Fruit fly (Drosophila melanogaster): ENCODE data around the gene tna.
A peak's percentile ranks its signal among the peaks of the same experiment; 100 is the strongest.

tna gene

dm6 chr3L:10810539-10811443 is 24.5 kb upstream of the tna start (continued):
- TF ChIP-seq CG7357 (GFP tag; IDR thresholded peaks at IDR 0.05) (peak; percentile 54; the same call in 1 of the 3 replicates), Oaz (GFP tag; IDR thresholded peaks at IDR 0.05) (no peak), crol (GFP tag; IDR thresholded peaks at IDR 0.05) (peak; percentile 62), CG2202 (tag; optimal IDR thresholded peaks at IDR 0.05) (peak; percentile 42), CTCF (GFP tag; optimal IDR thresholded peaks at IDR 0.05) (no peak), CG16779 (GFP tag; IDR thresholded peaks at IDR 0.05) (no peak), phol (tag; optimal IDR thresholded peaks at IDR 0.05) (peak; percentile 76), CG12942 (GFP tag; optimal IDR thresholded peaks at IDR 0.05) (peak; percentile 44), Optix (GFP tag; IDR thresholded peaks at IDR 0.05) (no peak), tgo (GFP tag; IDR thresholded peaks at IDR 0.05) (peak; percentile 76), ind (GFP tag; optimal IDR thresholded peaks at IDR 0.05) (peak; percentile 75), CG9932 (GFP tag; IDR thresholded peaks at IDR 0.05) (peak; percentile 48), luna (GFP tag; optimal IDR thresholded peaks at IDR 0.05) (no peak), sens-2 (GFP tag; IDR thresholded peaks at IDR 0.05) (0 out of 2 replicates have a peak, but pooled peaks have one; percentile 43), chn (GFP tag; optimal IDR thresholded peaks at IDR 0.05) (no peak), bcd (GFP tag; optimal IDR thresholded peaks at IDR 0.05) (peak; percentile 57), Eip74EF (GFP tag; optimal IDR thresholded peaks at IDR 0.05) (peak in 1 of 2 experiments; percentile 68), cato (GFP tag; optimal IDR thresholded peaks at IDR 0.05; ENCODE audit: borderline replicate concordance) (peak; percentile 29), CG4360 (GFP tag; IDR thresholded peaks at IDR 0.05) (no peak), Jarid2 (GFP tag; optimal IDR thresholded peaks at IDR 0.05) (peak; percentile 7), ci (GFP tag; IDR thresholded peaks at IDR 0.05) (peak; percentile 69; the same call in 2 of the 3 replicates), Ets97D (GFP tag; optimal IDR thresholded peaks at IDR 0.05) (no peak), CG8388 (GFP tag; optimal IDR thresholded peaks at IDR 0.05) (peak; percentile 65), CG12071 (GFP tag; optimal IDR thresholded peaks at IDR 0.05) (no peak), CG18262 (tag; optimal IDR thresholded peaks at IDR 0.05) (peak; percentile 76), sd (tag; optimal IDR thresholded peaks at IDR 0.05) (peak; percentile 41), cg (GFP tag; optimal IDR thresholded peaks at IDR 0.05) (no peak), ERR (GFP tag; optimal IDR thresholded peaks at IDR 0.05) (no peak), CG3163 (GFP tag; optimal IDR thresholded peaks at IDR 0.05) (no peak), Chrac-16 (GFP tag; optimal IDR thresholded peaks at IDR 0.05) (peak; percentile 51), emc (GFP tag; optimal IDR thresholded peaks at IDR 0.05) (no peak), TFAM (GFP tag; optimal IDR thresholded peaks at IDR 0.05) (no peak), CG8281 (tag; optimal IDR thresholded peaks at IDR 0.05) (peak; percentile 23), CG14710 (tag; optimal IDR thresholded peaks at IDR 0.05) (peak; percentile 54), CG15514 (GFP tag; optimal IDR thresholded peaks at IDR 0.05) (peak; percentile 70), CG1832 (GFP tag; optimal IDR thresholded peaks at IDR 0.05) (peak; percentile 91), Asciz (GFP tag; optimal IDR thresholded peaks at IDR 0.05) (peak; percentile 57), CG10462 (GFP tag; optimal IDR thresholded peaks at IDR 0.05) (peak; percentile 29), CG10565 (GFP tag; optimal IDR thresholded peaks at IDR 0.05) (no peak), toy (GFP tag; IDR thresholded peaks at IDR 0.05) (no peak), knrl (GFP tag; IDR thresholded peaks at IDR 0.05; ENCODE audit: partially characterized antibody) (no peak), NFAT (GFP tag; IDR thresholded peaks at IDR 0.05) (no peak), dan (GFP tag; IDR thresholded peaks at IDR 0.05) (no peak), CkIIα-i1 (GFP tag; IDR thresholded peaks at IDR 0.05) (no peak), Taf1 (GFP tag; IDR thresholded peaks at IDR 0.05) (peak; percentile 34; the same call in 1 of the 2 replicates), CG17912 (GFP tag; optimal IDR thresholded peaks at IDR 0.05) (no peak), Hey (tag; optimal IDR thresholded peaks at IDR 0.05) (peak; percentile 96), CG2129 (GFP tag; IDR thresholded peaks at IDR 0.05; ENCODE audit: partially characterized antibody) (no peak), CG18764 (GFP tag; optimal IDR thresholded peaks at IDR 0.05) (peak; percentile 40)

Measured in whole organism, embryonic.